Worm (Caenorhabditis elegans): ENCODE results near the gene F07G6.2.
"Not testable (repeated sequence)": the region's sequence is repeated elsewhere in the genome, so short reads cannot be mapped to it uniquely, and the experiment has no call there.

DNA sequence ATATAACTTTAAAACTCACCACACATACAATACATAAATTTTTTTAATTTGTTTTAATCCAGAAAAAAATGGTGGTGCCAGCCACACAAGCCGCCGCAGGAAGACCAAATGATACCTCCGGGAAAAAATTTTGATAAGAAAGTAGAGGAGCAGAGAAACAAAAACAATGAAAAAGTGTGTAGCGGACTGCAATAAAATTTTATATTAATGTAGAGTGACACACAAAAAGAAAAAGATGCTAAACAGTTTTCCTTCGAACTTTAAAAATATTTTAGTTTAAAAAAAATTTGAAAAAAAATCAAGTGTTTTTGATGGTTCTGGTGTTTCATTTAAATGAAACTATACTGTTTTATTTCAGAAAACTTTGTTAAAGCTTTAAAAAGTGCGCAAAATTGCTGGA, 37.2 kb upstream of the F07G6.2 start, which contains the start of gene C36C9.12:
- not testable (repeated sequence) for TF ChIP-seq ztf-4 (tag; optimal IDR thresholded peaks at IDR 0.05); ztf-11 (tag; optimal IDR thresholded peaks at IDR 0.05); nhr-77 (tag; optimal IDR thresholded peaks at IDR 0.05); unc-62 (GFP tag; optimal IDR thresholded peaks at IDR 0.05); snpc-4 (tag; optimal IDR thresholded peaks at IDR 0.05); alr-1 (tag; optimal IDR thresholded peaks at IDR 0.05); F13H6.1 (tag; optimal IDR thresholded peaks at IDR 0.05)
